Worm (Caenorhabditis elegans) whole organism, L1 larva: ENCODE data around the gene tofu-7.

ENCODE experiments used
- C04F5.9 ChIP-seq: sonication (generic microtip); optimal IDR thresholded peaks from 2 replicates; lab custom pipeline; 2016; ENCODE audit warnings: missing genetic modification characterization, missing compliant biosample characterization
- Y116A8C.19 ChIP-seq: sonication (generic microtip); optimal IDR thresholded peaks from 2 replicates; lab custom pipeline; 2016; ENCODE audit warnings: missing compliant biosample characterization, missing genetic modification characterization, borderline replicate concordance
- aha-1 ChIP-seq: fragments of 150-350 bp; optimal IDR thresholded peaks from 2 replicates; lab custom pipeline; 2014; ENCODE audit warnings: missing biosample characterization, missing genetic modification characterization
- ceh-8 ChIP-seq: fragments of 200-800 bp; sonication (Bioruptor generic); optimal IDR thresholded peaks from 2 replicates; lab custom pipeline; 2018; ENCODE audit warnings: mild to moderate bottlenecking, missing genetic modification characterization, moderate library complexity, missing compliant biosample characterization
- ceh-82 ChIP-seq, 3 experiments: fragments of 150-350 bp in 1 of 3; sonication (generic microtip) in 2 of 3; optimal IDR thresholded peaks; 2 replicates each; lab custom pipeline; 2014 to 2017; ENCODE audit warnings: missing biosample characterization in 3 of 3, missing genetic modification characterization in 3 of 3
- efl-1 ChIP-seq, 4 experiments: fragments of 150-350 bp; optimal IDR thresholded peaks in 3 of 4; peaks in 1 of 4; 1 replicate in 1 of 4; 2 replicates in 3 of 4; lab custom pipeline; 2014; ENCODE audit warnings: missing biosample characterization in 2 of 4, missing genetic modification characterization in 2 of 4, missing genetic modification reagents in 2 of 4
- elt-2 ChIP-seq: sonication (generic microtip); optimal IDR thresholded peaks from 2 replicates; lab custom pipeline; 2016; ENCODE audit warnings: missing genetic modification characterization, mild to moderate bottlenecking, inconsistent platforms, missing compliant biosample characterization, missing genetic modification reagents
- elt-3 ChIP-seq, 6 experiments: fragments of 150-350 bp in 1 of 6; sonication (generic microtip); optimal IDR thresholded peaks; 2 replicates each; lab custom pipeline; 2017 to 2018; ENCODE audit warnings: missing biosample characterization in 6 of 6, missing genetic modification characterization in 6 of 6, inconsistent platforms in 1 of 6
- fkh-10 ChIP-seq: sonication (generic microtip); optimal IDR thresholded peaks from 2 replicates; lab custom pipeline; 2017; ENCODE audit warnings: missing biosample characterization, missing genetic modification reagents, missing genetic modification characterization
- fkh-8 ChIP-seq: sonication (generic microtip); optimal IDR thresholded peaks from 2 replicates; lab custom pipeline; 2016; ENCODE audit warnings: mild to moderate bottlenecking, missing genetic modification characterization, missing compliant biosample characterization
- hlh-17 ChIP-seq: fragments of 200-800 bp; sonication (Bioruptor generic); optimal IDR thresholded peaks from 2 replicates; lab custom pipeline; 2018; ENCODE audit warnings: missing genetic modification characterization, mild to moderate bottlenecking, missing compliant biosample characterization, moderate library complexity, borderline replicate concordance
- hpl-2 ChIP-seq: fragments of 150-350 bp; optimal IDR thresholded peaks from 2 replicates; lab custom pipeline; 2014; ENCODE audit warnings: missing biosample characterization, missing genetic modification reagents, missing genetic modification characterization
- jun-1 ChIP-seq: fragments of 150-350 bp; optimal IDR thresholded peaks from 2 replicates; lab custom pipeline; 2014; ENCODE audit warnings: missing biosample characterization, missing genetic modification reagents, missing genetic modification characterization
- lin-14 ChIP-seq: fragments of 200-800 bp; sonication (Bioruptor generic); optimal IDR thresholded peaks from 2 replicates; lab custom pipeline; 2018; ENCODE audit warnings: mild to moderate bottlenecking, missing genetic modification characterization, moderate library complexity, missing compliant biosample characterization
- lin-15B ChIP-seq: fragments of 150-350 bp; sonication (generic microtip); optimal IDR thresholded peaks from 3 replicates; lab custom pipeline; 2014; ENCODE audit warnings: missing biosample characterization, missing genetic modification characterization
- lin-35 ChIP-seq, 2 experiments: fragments of 150-350 bp; optimal IDR thresholded peaks; 2 replicates each; lab custom pipeline; 2014; ENCODE audit warnings: missing biosample characterization in 2 of 2, missing genetic modification characterization in 2 of 2, missing genetic modification reagents in 2 of 2
- lin-39 ChIP-seq: fragments of 150-350 bp; optimal IDR thresholded peaks from 2 replicates; lab custom pipeline; 2014; ENCODE audit warnings: missing biosample characterization, missing genetic modification reagents, missing genetic modification characterization
- lsy-2 ChIP-seq, 2 experiments: fragments of 150-350 bp; optimal IDR thresholded peaks; 2 replicates each; lab custom pipeline; 2014; ENCODE audit warnings: missing biosample characterization in 2 of 2, missing genetic modification characterization in 2 of 2
- mab-9 ChIP-seq: fragments of 200-800 bp; sonication (Bioruptor generic); IDR thresholded peaks from 2 replicates; pipeline ENCODE4 v1.3.6; 2022; ENCODE audit warnings: missing genetic modification reagents, missing genetic modification characterization, missing compliant biosample characterization
- nhr-11 ChIP-seq: fragments of 150-350 bp; optimal IDR thresholded peaks from 2 replicates; lab custom pipeline; 2014; ENCODE audit warnings: missing biosample characterization, missing genetic modification characterization
- nhr-19 ChIP-seq: fragments of 200-800 bp; sonication (Bioruptor generic); conservative IDR thresholded peaks from 2 replicates; pipeline ENCODE4 v1.3.6; 2022; ENCODE audit warnings: missing genetic modification characterization, missing compliant biosample characterization
- nhr-20 ChIP-seq: sonication (generic microtip); optimal IDR thresholded peaks from 2 replicates; lab custom pipeline; 2016; ENCODE audit warnings: mild to moderate bottlenecking, missing genetic modification characterization, missing compliant biosample characterization
- nhr-47 ChIP-seq: sonication (generic microtip); optimal IDR thresholded peaks from 2 replicates; lab custom pipeline; 2016; ENCODE audit warnings: mild to moderate bottlenecking, missing genetic modification characterization, moderate library complexity, missing compliant biosample characterization
- nhr-71 ChIP-seq: sonication (generic microtip); optimal IDR thresholded peaks from 2 replicates; lab custom pipeline; 2016; ENCODE audit warnings: mild to moderate bottlenecking, missing genetic modification characterization, moderate library complexity, missing compliant biosample characterization
- nhr-76 ChIP-seq: sonication (generic microtip); optimal IDR thresholded peaks from 2 replicates; lab custom pipeline; 2017; ENCODE audit warnings: missing biosample characterization, missing genetic modification characterization
- nhr-85 ChIP-seq: sonication (generic microtip); peaks from one replicate; lab custom pipeline; 2016; ENCODE audit warnings: missing genetic modification characterization, inconsistent platforms, missing compliant biosample characterization
- rnt-1 ChIP-seq: sonication (generic microtip); optimal IDR thresholded peaks from 2 replicates; lab custom pipeline; 2016; ENCODE audit warnings: mild to moderate bottlenecking, missing genetic modification characterization, moderate library complexity, missing compliant biosample characterization
- sox-4 ChIP-seq: sonication (generic microtip); optimal IDR thresholded peaks from 2 replicates; lab custom pipeline; 2016; ENCODE audit warnings: missing genetic modification characterization, missing compliant biosample characterization
- swsn-7 ChIP-seq: sonication (generic microtip); optimal IDR thresholded peaks from 2 replicates; lab custom pipeline; 2016; ENCODE audit warnings: missing genetic modification characterization, missing compliant biosample characterization
- unc-30 ChIP-seq: sonication (generic microtip); optimal IDR thresholded peaks from 2 replicates; lab custom pipeline; 2017; ENCODE audit warnings: missing biosample characterization, missing genetic modification characterization
- unc-62 ChIP-seq: fragments of 150-350 bp; optimal IDR thresholded peaks from 2 replicates; lab custom pipeline; 2014; ENCODE audit warnings: missing biosample characterization, missing genetic modification reagents, missing genetic modification characterization
- ztf-11 ChIP-seq, 2 experiments: sonication (generic microtip); optimal IDR thresholded peaks; 2 replicates each; lab custom pipeline; 2016 to 2017; ENCODE audit warnings: missing genetic modification characterization in 2 of 2, missing biosample characterization in 1 of 2, missing compliant biosample characterization in 1 of 2

tofu-7 gene

DNA sequence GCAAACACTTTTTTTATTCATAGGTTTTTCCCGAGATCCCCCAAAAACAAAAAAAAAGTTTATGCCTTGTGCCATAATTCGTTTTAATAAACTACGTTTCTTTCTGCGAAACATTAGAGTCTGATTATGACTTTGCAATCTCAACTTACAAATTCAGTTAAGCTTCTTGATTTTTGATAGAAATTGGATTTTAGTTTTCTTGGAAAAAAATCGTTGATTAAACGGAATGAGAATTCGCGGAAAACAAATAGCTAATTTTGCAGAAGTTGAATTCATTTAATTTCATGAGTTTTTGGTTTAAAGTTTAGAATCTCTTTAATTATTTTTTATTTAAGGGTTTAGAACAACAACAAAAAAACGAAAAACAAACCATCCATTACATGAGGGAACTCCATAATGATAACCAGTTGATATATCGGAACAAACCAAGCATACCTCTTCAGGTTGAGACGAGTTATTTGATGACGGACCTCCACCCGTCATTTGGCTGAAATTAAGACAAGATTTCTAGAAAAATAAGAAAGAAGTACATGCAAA lies 30.2 kb upstream of the tofu-7 start, which contains the start of gene nhr-10:
TSS of gene nhr-10 (minus strand) at position 487 of the 537 bp plus-strand sequence.
- TF ChIP-seq nhr-11 (tag; lab: Kevin White, UChicago) (peak; percentile 48), jun-1 (no peak), nhr-20 (tag; lab: Kevin White, UChicago) (peak; percentile 0), ztf-11 (tag; optimal IDR thresholded peaks at IDR 0.05; lab: Kevin White, UChicago) (no peak), nhr-71 (tag; lab: Kevin White, UChicago) (peak; percentile 74), C04F5.9 (tag; lab: Kevin White, UChicago) (no peak), lsy-2 (tag; optimal IDR thresholded peaks at IDR 0.05; lab: Kevin White, UChicago) (peak in 1 of 2 experiments; percentile 46), sox-4 (tag; lab: Kevin White, UChicago) (no peak), nhr-76 (tag; lab: Kevin White, UChicago) (no peak), swsn-7 (tag; lab: Kevin White, UChicago) (peak; percentile 41), nhr-19 (GFP tag; lab: Robert Waterston, UW) (no peak), nhr-47 (peak; percentile 74), elt-2 (no peak), fkh-8 (tag; lab: Kevin White, UChicago) (peak; percentile 71), lin-14 (GFP tag; lab: Kevin White, UChicago) (peak; percentile 40), mab-9 (GFP tag; lab: Robert Waterston, UW) (no peak), hpl-2 (GFP tag; lab: Kevin White, UChicago) (no peak), lin-35 (GFP tag; optimal IDR thresholded peaks at IDR 0.05; lab: Kevin White, UChicago) (no peak)

DNA sequence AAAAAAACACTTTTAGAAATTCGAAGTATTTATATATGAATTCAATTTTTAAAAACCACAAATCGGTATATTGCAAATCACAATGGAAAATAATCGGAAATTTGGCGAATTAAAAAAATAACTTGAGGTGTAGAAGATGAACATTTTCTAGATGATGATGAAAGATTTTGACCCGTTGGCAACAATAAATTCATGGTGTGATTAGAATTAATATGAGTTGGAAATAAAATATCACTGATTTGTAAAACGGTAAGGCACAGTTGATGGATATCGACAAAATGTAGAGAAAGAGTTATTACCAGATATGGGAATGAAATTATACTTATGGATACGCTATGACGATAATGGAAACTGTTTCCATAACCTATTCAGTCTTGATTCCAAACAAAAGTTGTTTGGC lies 27.5 kb upstream of the tofu-7 start:
- TF ChIP-seq ceh-8 (GFP tag; lab: Kevin White, UChicago) = no peak
- no peak for TF ChIP-seq nhr-19 (GFP tag; lab: Robert Waterston, UW)
- TF ChIP-seq lin-39 = no peak
- TF ChIP-seq swsn-7 (tag; lab: Kevin White, UChicago) = no peak
- no peak for TF ChIP-seq unc-30 (tag; lab: Kevin White, UChicago)
- TF ChIP-seq lin-15B (tag; lab: Kevin White, UChicago) = no peak
- TF ChIP-seq efl-1 (optimal IDR thresholded peaks at IDR 0.05; lab: Kevin White, UChicago) = no peak
- TF ChIP-seq efl-1 (GFP tag; optimal IDR thresholded peaks at IDR 0.05 in 1 of 2; lab: Kevin White, UChicago) = no peak
- TF ChIP-seq Y116A8C.19 (tag; lab: Kevin White, UChicago) = no peak
- no peak for TF ChIP-seq hlh-17 (GFP tag; lab: Kevin White, UChicago)

DNA sequence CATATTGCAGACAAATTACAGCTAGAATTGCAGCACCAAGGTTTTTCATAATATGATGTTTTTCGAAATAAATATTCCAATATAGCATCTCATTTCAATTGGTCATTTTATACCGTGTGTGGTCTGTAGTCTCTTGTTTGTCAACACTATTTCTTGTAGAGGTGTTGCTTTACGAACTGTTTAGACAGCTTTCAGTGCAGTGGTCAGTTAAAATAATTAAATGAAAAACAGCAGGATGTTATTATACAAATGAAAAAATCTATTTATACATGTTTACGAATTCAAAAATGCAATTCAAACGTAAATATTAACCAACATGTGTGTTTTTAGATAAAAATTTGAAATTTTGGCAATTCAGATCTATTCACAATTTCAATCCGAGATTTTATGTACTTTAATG lies 27.0 kb upstream of the tofu-7 start, which contains the start of gene B0280.7:
TSS of gene B0280.7 (minus strand) at position 101 of the 400 bp plus-strand sequence.
- no peak for TF ChIP-seq nhr-85
- TF ChIP-seq swsn-7 (tag; lab: Kevin White, UChicago) = no peak

DNA sequence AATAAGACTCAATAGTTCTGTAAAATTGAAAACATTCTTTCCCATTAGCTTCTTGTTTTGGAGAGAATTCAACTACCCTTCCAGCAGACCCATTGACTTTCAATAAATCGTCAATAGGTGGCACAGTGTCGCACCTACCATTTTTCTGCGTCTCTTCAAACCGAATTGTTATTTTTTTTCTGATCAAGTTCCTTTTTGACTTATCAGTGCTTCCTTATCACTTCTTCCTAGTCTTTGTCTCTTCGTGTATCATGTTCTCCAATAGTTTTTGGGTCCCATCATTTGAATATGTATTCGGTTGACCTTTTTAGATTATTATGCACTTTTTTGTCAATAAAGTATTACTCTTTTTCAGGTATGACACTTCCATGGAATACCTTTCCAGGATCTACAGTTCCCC lies 23.1 kb upstream of the tofu-7 start, which contains the start of gene odd-1:
TSS of gene odd-1 (plus strand) at position 349 of the 400 bp plus-strand sequence.
- peak; percentile 7 for TF ChIP-seq elt-2
- no peak for TF ChIP-seq lsy-2 (tag; optimal IDR thresholded peaks at IDR 0.05; lab: Kevin White, UChicago)

DNA sequence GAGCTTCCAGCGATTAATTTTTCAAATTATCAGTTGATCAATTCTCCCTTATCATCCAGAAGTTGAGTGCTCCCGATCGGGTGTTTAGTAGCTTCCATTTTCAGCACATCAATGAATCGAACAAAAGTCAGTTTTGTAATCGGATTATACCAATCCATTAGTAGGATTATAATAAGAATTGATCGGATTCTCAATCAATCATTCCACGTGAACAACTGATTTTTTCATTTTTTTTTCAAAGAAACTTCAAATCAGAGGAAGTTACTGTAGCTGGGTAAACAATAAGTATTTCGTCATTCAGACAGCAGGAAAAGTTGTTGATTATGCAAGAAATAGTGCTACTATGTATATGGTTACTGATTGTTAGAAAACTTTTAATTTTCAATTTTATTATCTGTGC lies 22.0 kb upstream of the tofu-7 start:
- TF ChIP-seq elt-2 (peak; percentile 48), unc-62 (GFP tag; lab: Kevin White, UChicago) (no peak)

DNA sequence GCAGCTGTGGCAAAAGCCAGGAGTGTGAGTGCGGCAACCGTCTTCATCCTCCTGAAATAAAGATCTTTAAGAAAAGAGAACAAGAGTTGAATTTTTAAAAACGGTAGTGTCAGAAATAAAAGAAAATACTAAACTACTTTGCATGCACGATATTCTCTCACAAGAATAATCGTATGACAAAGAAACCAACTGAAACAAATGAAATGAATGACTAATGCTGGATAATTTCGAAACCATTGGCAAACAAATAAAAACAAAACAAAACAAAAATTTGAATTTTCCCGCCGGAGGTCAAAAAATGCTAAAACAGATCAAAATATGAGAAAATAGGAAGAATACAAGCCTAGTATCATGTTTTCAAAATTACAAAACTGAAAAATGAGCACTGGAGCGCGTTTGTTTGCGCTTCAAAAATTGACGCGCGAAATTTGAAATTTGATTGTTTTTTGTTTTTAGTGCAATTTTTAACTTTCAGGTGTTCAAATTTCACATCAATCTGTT lies 19.2 kb upstream of the tofu-7 start, which contains the start of gene cpg-2:
TSS of gene cpg-2 (minus strand) at position 51 of the 501 bp plus-strand sequence.
- no peak for TF ChIP-seq efl-1 (optimal IDR thresholded peaks at IDR 0.05; lab: Kevin White, UChicago)
- no peak for TF ChIP-seq efl-1 (GFP tag; optimal IDR thresholded peaks at IDR 0.05 in 1 of 2; lab: Kevin White, UChicago)
- TF ChIP-seq unc-62 (GFP tag; lab: Kevin White, UChicago) = no peak
- no peak for TF ChIP-seq ceh-82 (tag; optimal IDR thresholded peaks at IDR 0.05; lab: Kevin White, UChicago)
- TF ChIP-seq ceh-8 (GFP tag; lab: Kevin White, UChicago) = no peak
- TF ChIP-seq elt-3 (tag; optimal IDR thresholded peaks at IDR 0.05; lab: Kevin White, UChicago) = no peak
- TF ChIP-seq rnt-1 = no peak
- TF ChIP-seq fkh-10 = no peak
- no peak for TF ChIP-seq aha-1 (tag; lab: Kevin White, UChicago)
